Worm (Caenorhabditis elegans): ENCODE data around the gene fbxa-151.

DNA sequence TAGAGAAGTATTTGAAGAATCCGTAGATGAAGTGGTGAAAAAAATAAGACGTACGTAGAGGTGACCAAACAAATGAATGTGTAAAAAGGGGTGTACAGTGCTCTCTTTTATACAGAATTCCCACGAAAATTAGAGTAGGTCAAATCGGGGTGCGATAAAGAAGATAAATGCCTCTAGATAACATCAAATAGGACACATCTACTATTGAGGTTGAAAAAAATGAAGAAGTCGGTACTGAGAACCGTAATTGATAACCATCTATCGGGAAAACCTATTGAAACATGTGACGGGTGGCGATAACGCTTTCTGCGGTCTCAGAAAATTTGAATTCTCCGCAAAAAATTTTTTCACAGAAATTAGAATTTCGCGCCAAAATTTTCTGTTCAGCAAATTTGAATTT, 28.0 kb downstream of the fbxa-151 start, which contains the start of gene fbxa-61:
- TF ChIP-seq sea-1 (GFP tag; conservative IDR thresholded peaks at IDR 0.05) (no peak), aly-1 (tag; optimal IDR thresholded peaks at IDR 0.05) (no peak), F13C5.2 (tag; optimal IDR thresholded peaks at IDR 0.05) (no peak), ama-1 (optimal IDR thresholded peaks at IDR 0.05) (no peak), scrt-1 (GFP tag; IDR thresholded peaks at IDR 0.05) (no peak), hnd-1 (tag; optimal IDR thresholded peaks at IDR 0.05) (no peak), hmbx-1 (tag; optimal IDR thresholded peaks at IDR 0.05) (no peak), ceh-13 (GFP tag; optimal IDR thresholded peaks at IDR 0.05) (no peak), ets-7 (tag; optimal IDR thresholded peaks at IDR 0.05) (no peak), flt-1 (GFP tag; IDR thresholded peaks at IDR 0.05) (no peak), tbx-37 (GFP tag; conservative IDR thresholded peaks at IDR 0.05) (no peak)
